Worm (Caenorhabditis elegans) whole organism, L4 larva: ENCODE data around the gene T19C9.10.

Source experiments
- F49E8.2 ChIP-seq: sonication (generic microtip); optimal IDR thresholded peaks from 2 replicates; lab custom pipeline; 2016; ENCODE audit warnings: missing compliant biosample characterization, mild to moderate bottlenecking, missing genetic modification characterization, borderline replicate concordance
- T20F7.1 ChIP-seq: fragments of 200-800 bp; sonication (Bioruptor generic); optimal IDR thresholded peaks from 2 replicates; lab custom pipeline; 2018; ENCODE audit warnings: mild to moderate bottlenecking, missing genetic modification characterization, missing compliant biosample characterization
- T26A8.4 ChIP-seq: fragments of 200-800 bp; sonication (Bioruptor generic); IDR thresholded peaks from 2 replicates; pipeline ENCODE4 v1.3.6; 2022; ENCODE audit warnings: missing genetic modification characterization, missing compliant biosample characterization
- Y105C5A.15 ChIP-seq: fragments of 200-800 bp; sonication (Bioruptor generic); IDR thresholded peaks from 2 replicates; pipeline ENCODE4 v1.3.6; 2022; ENCODE audit warnings: missing genetic modification characterization, missing compliant biosample characterization
- Y48G9A.11 ChIP-seq: fragments of 200-800 bp; sonication (Bioruptor generic); IDR thresholded peaks from 2 replicates; pipeline ENCODE4 v1.3.6; 2022; ENCODE audit warnings: missing genetic modification reagents, missing genetic modification characterization, missing compliant biosample characterization
- ZK337.2 ChIP-seq: fragments of 200-800 bp; sonication (Bioruptor generic); IDR thresholded peaks from 2 replicates; pipeline ENCODE4 v1.3.6; 2022; ENCODE audit warnings: missing genetic modification reagents, missing genetic modification characterization, missing compliant biosample characterization
- aha-1 ChIP-seq: fragments of 150-350 bp; peaks from one replicate; lab custom pipeline; 2014; ENCODE audit warnings: missing biosample characterization, missing genetic modification characterization
- ama-1 ChIP-seq: fragments of 150-350 bp; optimal IDR thresholded peaks from 2 replicates; lab custom pipeline; 2014; ENCODE audit warnings: inconsistent platforms, mixed read lengths
- ceh-20 ChIP-seq: fragments of 200-800 bp; sonication (Bioruptor generic); IDR thresholded peaks from 2 replicates; pipeline ENCODE4 v1.3.6; 2022; ENCODE audit warnings: missing genetic modification reagents, missing genetic modification characterization, missing compliant biosample characterization
- ceh-44 ChIP-seq: fragments of 200-800 bp; sonication (Bioruptor generic); IDR thresholded peaks from 2 replicates; pipeline ENCODE4 v1.3.6; 2022; ENCODE audit warnings: missing genetic modification reagents, missing genetic modification characterization, missing compliant biosample characterization
- dpl-1 ChIP-seq: fragments of 150-350 bp; optimal IDR thresholded peaks from 2 replicates; lab custom pipeline; 2014; ENCODE audit warnings: missing biosample characterization, missing genetic modification reagents, missing genetic modification characterization
- hlh-30 ChIP-seq: sonication (generic microtip); optimal IDR thresholded peaks from 2 replicates; lab custom pipeline; 2017; ENCODE audit warnings: antibody characterized with exemption, mild to moderate bottlenecking, missing genetic modification characterization, missing compliant biosample characterization; ENCODE audit not compliant: insufficient read depth
- jun-1 ChIP-seq: fragments of 150-350 bp; optimal IDR thresholded peaks from 2 replicates; lab custom pipeline; 2014; ENCODE audit warnings: missing biosample characterization, missing genetic modification reagents, missing genetic modification characterization
- lir-3 ChIP-seq: sonication (generic microtip); optimal IDR thresholded peaks from 2 replicates; lab custom pipeline; 2016; ENCODE audit warnings: mild to moderate bottlenecking, missing genetic modification characterization, missing compliant biosample characterization
- madf-5 ChIP-seq, 2 experiments: fragments of 200-800 bp; sonication (Bioruptor generic); IDR thresholded peaks; 2 replicates each; pipeline ENCODE4 v1.3.6; 2022; ENCODE audit warnings: missing compliant biosample characterization in 2 of 2, missing genetic modification characterization in 2 of 2
- madf-9 ChIP-seq: fragments of 200-800 bp; sonication (Bioruptor generic); conservative IDR thresholded peaks from 2 replicates; pipeline ENCODE4 v1.3.6; 2022; ENCODE audit warnings: missing genetic modification reagents, missing genetic modification characterization, missing compliant biosample characterization
- nhr-102 ChIP-seq: sonication (generic microtip); optimal IDR thresholded peaks from 2 replicates; lab custom pipeline; 2016; ENCODE audit warnings: mild to moderate bottlenecking, missing genetic modification characterization, moderate library complexity, missing compliant biosample characterization
- nhr-111 ChIP-seq: fragments of 200-800 bp; sonication (Bioruptor generic); optimal IDR thresholded peaks from 2 replicates; lab custom pipeline; 2018; ENCODE audit warnings: mild to moderate bottlenecking, missing genetic modification characterization, missing compliant biosample characterization
- nhr-6 ChIP-seq: fragments of 150-350 bp; optimal IDR thresholded peaks from 2 replicates; lab custom pipeline; 2014; ENCODE audit warnings: missing biosample characterization, missing genetic modification characterization
- saeg-2 ChIP-seq: fragments of 200-800 bp; sonication (Bioruptor generic); IDR thresholded peaks from 2 replicates; pipeline ENCODE4 v1.3.6; 2022; ENCODE audit warnings: missing genetic modification reagents, missing genetic modification characterization, missing compliant biosample characterization
- set-16 ChIP-seq: fragments of 200-800 bp; sonication (Bioruptor generic); IDR thresholded peaks from 2 replicates; pipeline ENCODE4 v1.3.6; 2022; ENCODE audit warnings: missing genetic modification reagents, missing genetic modification characterization, missing compliant biosample characterization
- spr-1 ChIP-seq: sonication (generic microtip); optimal IDR thresholded peaks from 2 replicates; lab custom pipeline; 2016; ENCODE audit warnings: mild to moderate bottlenecking, missing genetic modification characterization, missing compliant biosample characterization
- spr-3 ChIP-seq: fragments of 200-800 bp; sonication (Bioruptor generic); optimal IDR thresholded peaks from 2 replicates; lab custom pipeline; 2018; ENCODE audit warnings: mild to moderate bottlenecking, missing genetic modification characterization, missing compliant biosample characterization
- tra-1 ChIP-seq: fragments of 200-800 bp; sonication (Bioruptor generic); IDR thresholded peaks from 2 replicates; pipeline ENCODE4 v1.3.6; 2022; ENCODE audit warnings: missing genetic modification reagents, missing genetic modification characterization, missing compliant biosample characterization
- unc-130 ChIP-seq: sonication (generic microtip); optimal IDR thresholded peaks from 2 replicates; lab custom pipeline; 2016; ENCODE audit warnings: missing genetic modification reagents, missing genetic modification characterization, missing compliant biosample characterization
- unc-39 ChIP-seq: sonication (generic microtip); optimal IDR thresholded peaks from 2 replicates; lab custom pipeline; 2017; ENCODE audit warnings: missing biosample characterization, missing genetic modification characterization
- zag-1 ChIP-seq: fragments of 150-350 bp; optimal IDR thresholded peaks from 2 replicates; lab custom pipeline; 2014; ENCODE audit warnings: missing biosample characterization, missing genetic modification characterization
- zip-11 ChIP-seq: fragments of 200-800 bp; sonication (Bioruptor generic); IDR thresholded peaks from 2 replicates; pipeline ENCODE4 v1.3.6; 2022; ENCODE audit warnings: missing genetic modification characterization, missing compliant biosample characterization
- zip-2 ChIP-seq: fragments of 150-350 bp; optimal IDR thresholded peaks from 2 replicates; lab custom pipeline; 2014; ENCODE audit warnings: missing biosample characterization, missing genetic modification characterization
- ztf-7 ChIP-seq: fragments of 150-350 bp; optimal IDR thresholded peaks from 2 replicates; lab custom pipeline; 2014; ENCODE audit warnings: missing biosample characterization, missing genetic modification characterization

The T19C9.10 gene

ce11 chrV:17206469-17206868, 29.9 kb upstream of the T19C9.10 start:
- TF ChIP-seq Y105C5A.15 (GFP tag; lab: Robert Waterston, UW) (no peak), set-16 (GFP tag; lab: Robert Waterston, UW) (peak; percentile 92), zip-2 (tag; lab: Kevin White, UChicago) (no peak)

ce11 chrV:17208045-17208444, 28.3 kb upstream of the T19C9.10 start, which contains the start of gene Y68A4A.13:
Gene Y68A4A.13 (minus strand): TSS chrV:17208145.
- no peak for TF ChIP-seq hlh-30 (tag; lab: Kevin White, UChicago)
- TF ChIP-seq tra-1 (GFP tag; lab: Robert Waterston, UW): no peak
- TF ChIP-seq zip-2 (tag; lab: Kevin White, UChicago): no peak
- TF ChIP-seq ZK337.2 (GFP tag; lab: Robert Waterston, UW): no peak
- no peak for TF ChIP-seq jun-1 (tag; lab: Kevin White, UChicago)
- TF ChIP-seq saeg-2 (GFP tag; lab: Robert Waterston, UW): no peak
- TF ChIP-seq aha-1 (tag; lab: Kevin White, UChicago): peak; percentile 44
- no peak for TF ChIP-seq nhr-111 (GFP tag; lab: Kevin White, UChicago)

- TF ChIP-seq madf-9 (GFP tag; lab: Robert Waterston, UW) (no peak), T26A8.4 (GFP tag; lab: Robert Waterston, UW) (no peak), set-16 (GFP tag; lab: Robert Waterston, UW) (peak; percentile 86), ztf-7 (tag; lab: Kevin White, UChicago) (no peak)
These were observed 24.2 kb upstream of the T19C9.10 start, which contains the start of gene srh-236 for ce11 chrV:17211989-17212731. Gene srh-236 (minus strand): TSS chrV:17212039.

- TF ChIP-seq ceh-20 (GFP tag; lab: Robert Waterston, UW): no peak
- TF ChIP-seq T20F7.1: no peak
- TF ChIP-seq ceh-44 (GFP tag; lab: Robert Waterston, UW): no peak
- TF ChIP-seq unc-39: no peak
- no peak for TF ChIP-seq zip-11
- no peak for TF ChIP-seq ama-1 (lab: Kevin White, UChicago)
These were observed 23.6 kb upstream of the T19C9.10 start, which contains the start of gene srh-113 for ce11 chrV:17212743-17213142. Gene srh-113 (plus strand): TSS chrV:17213043.

DNA sequence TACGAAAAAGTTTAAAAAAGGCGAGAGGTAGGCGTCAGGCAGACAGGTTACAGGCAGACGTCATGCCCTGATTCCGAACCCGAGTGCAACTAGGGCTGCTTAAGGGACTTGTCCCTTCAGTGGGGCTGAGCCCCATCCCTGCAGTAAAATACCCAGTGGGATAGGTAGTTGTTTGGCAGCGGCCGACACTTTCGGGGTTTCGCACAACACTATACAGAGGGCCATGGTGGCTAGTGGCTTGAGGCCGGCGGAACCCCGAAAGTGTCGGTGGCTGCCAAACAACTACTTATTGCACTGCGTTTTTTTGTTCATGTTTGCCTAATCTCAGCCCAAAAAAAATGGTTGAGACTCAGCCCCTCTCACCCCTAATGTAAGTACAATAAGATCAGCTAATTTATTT, 20.8 kb upstream of the T19C9.10 start:
- TF ChIP-seq madf-5 (GFP tag; IDR thresholded peaks at IDR 0.05; lab: Robert Waterston, UW) (0 out of 4 replicates have a peak, but pooled peaks of 1 of the 2 experiments have one; percentile 12), nhr-6 (no peak)

DNA sequence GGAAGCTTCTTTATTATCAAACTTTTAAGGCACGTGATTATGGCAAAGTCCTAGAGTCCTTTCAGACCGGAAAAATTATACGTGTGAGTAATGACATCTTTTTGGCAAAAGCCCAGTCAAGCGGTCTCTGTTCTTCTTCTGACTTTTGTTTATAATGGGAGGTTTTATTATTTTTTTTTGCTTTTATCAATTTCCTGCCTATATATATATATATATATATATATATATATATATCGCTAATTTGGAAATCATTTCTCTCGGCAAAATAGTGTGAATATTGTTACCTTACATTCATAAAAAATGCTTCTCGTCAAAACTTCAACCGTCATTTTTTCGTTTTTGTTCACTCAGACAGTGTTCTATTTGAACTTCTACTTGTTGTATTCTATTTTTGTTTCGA, 18.7 kb upstream of the T19C9.10 start, which contains the start of gene srbc-62:
TSS of gene srbc-62 (plus strand) at position 301 of the 400 bp plus-strand sequence.
- no peak for TF ChIP-seq zag-1
- no peak for TF ChIP-seq unc-130 (GFP tag; lab: Kevin White, UChicago)
- TF ChIP-seq F49E8.2 (tag; lab: Kevin White, UChicago): no peak
- TF ChIP-seq spr-1 (tag; lab: Kevin White, UChicago): no peak
- TF ChIP-seq nhr-102 (tag; lab: Kevin White, UChicago): no peak
- no peak for TF ChIP-seq Y48G9A.11 (GFP tag; lab: Robert Waterston, UW)
- TF ChIP-seq dpl-1 (GFP tag; lab: Kevin White, UChicago): no peak
- no peak for TF ChIP-seq spr-3 (GFP tag; lab: Kevin White, UChicago)
- no peak for TF ChIP-seq madf-5 (GFP tag; IDR thresholded peaks at IDR 0.05; lab: Robert Waterston, UW)
- no peak for TF ChIP-seq lir-3 (tag; lab: Kevin White, UChicago)
